ENCODE assay signal across 6 worm cellular contexts in genomic region chrX:12877930-12878329, ce11.
A peak's percentile ranks its signal among the peaks of the same experiment; 100 is the strongest.
TF ChIP-seq lines count a peak whose summit lies in the region.

No protein-coding gene starts in this region.

TF ChIP-seq in whole organism, L1 larva, 84 proteins besides CTCF, POLR2A, EP300 and RAD21 (continues in another document):
- no peak for TF ChIP-seq lin-39 (tag; optimal IDR thresholded peaks at IDR 0.05; lab: Kevin White, UChicago)
- TF ChIP-seq ceh-82 (tag; optimal IDR thresholded peaks at IDR 0.05; lab: Kevin White, UChicago): no peak
- TF ChIP-seq snpc-4 (tag; optimal IDR thresholded peaks at IDR 0.05; lab: Kevin White, UChicago): no peak
- no peak for TF ChIP-seq fkh-10 (GFP tag; optimal IDR thresholded peaks at IDR 0.05; lab: Kevin White, UChicago)
- no peak for TF ChIP-seq pqm-1 (tag; optimal IDR thresholded peaks at IDR 0.05; lab: Kevin White, UChicago)
- no peak for TF ChIP-seq zip-4 (GFP tag; optimal IDR thresholded peaks at IDR 0.05; lab: Kevin White, UChicago)
- no peak for TF ChIP-seq egl-13 (tag; optimal IDR thresholded peaks at IDR 0.05; lab: Kevin White, UChicago)
- TF ChIP-seq irx-1 (tag; optimal IDR thresholded peaks at IDR 0.05; lab: Kevin White, UChicago): no peak
- TF ChIP-seq efl-3 (GFP tag; optimal IDR thresholded peaks at IDR 0.05; lab: Kevin White, UChicago): no peak
- peak; percentile 32 for TF ChIP-seq xbp-1 (tag; optimal IDR thresholded peaks at IDR 0.05; lab: Kevin White, UChicago)
- no peak for TF ChIP-seq lir-3 (tag; optimal IDR thresholded peaks at IDR 0.05; lab: Kevin White, UChicago; ENCODE audit: poor library complexity)
- TF ChIP-seq nhr-11 (tag; optimal IDR thresholded peaks at IDR 0.05; lab: Kevin White, UChicago): peak; percentile 32
- no peak for TF ChIP-seq unc-62 (GFP tag; optimal IDR thresholded peaks at IDR 0.05; lab: Kevin White, UChicago)
- no peak for TF ChIP-seq zag-1 (tag; optimal IDR thresholded peaks at IDR 0.05; lab: Kevin White, UChicago)
- TF ChIP-seq pax-3 (tag; optimal IDR thresholded peaks at IDR 0.05; lab: Kevin White, UChicago): no peak
- TF ChIP-seq mab-9 (GFP tag; IDR thresholded peaks at IDR 0.05; lab: Robert Waterston, UW): no peak

TF ChIP-seq in whole organism, L2 larva, 48 proteins besides CTCF, POLR2A, EP300 and RAD21 (continues in another document):
- TF ChIP-seq F13H6.1 (tag; optimal IDR thresholded peaks at IDR 0.05; lab: Kevin White, UChicago) (peak; percentile 71), crh-2 (tag; optimal IDR thresholded peaks at IDR 0.05; lab: Kevin White, UChicago) (peak; percentile 64), elt-1 (tag; optimal IDR thresholded peaks at IDR 0.05; lab: Kevin White, UChicago) (no peak), ama-1 (optimal IDR thresholded peaks at IDR 0.05; lab: Kevin White, UChicago) (no peak), ceh-82 (tag; optimal IDR thresholded peaks at IDR 0.05; lab: Kevin White, UChicago) (no peak), nhr-25 (tag; optimal IDR thresholded peaks at IDR 0.05; lab: Kevin White, UChicago) (peak; percentile 27), lsy-2 (tag; optimal IDR thresholded peaks at IDR 0.05; lab: Kevin White, UChicago) (peak in 1 of 2 experiments; percentile 51), nhr-129 (tag; optimal IDR thresholded peaks at IDR 0.05; lab: Kevin White, UChicago) (peak; percentile 98), ceh-16 (tag; optimal IDR thresholded peaks at IDR 0.05; lab: Kevin White, UChicago) (no peak), zag-1 (tag; optimal IDR thresholded peaks at IDR 0.05; lab: Kevin White, UChicago) (no peak), ztf-11 (tag; optimal IDR thresholded peaks at IDR 0.05; lab: Kevin White, UChicago) (no peak), nhr-21 (tag; optimal IDR thresholded peaks at IDR 0.05; lab: Kevin White, UChicago) (peak; percentile 12), nhr-6 (tag; optimal IDR thresholded peaks at IDR 0.05; lab: Kevin White, UChicago) (no peak), sma-9 (GFP tag; optimal IDR thresholded peaks at IDR 0.05; lab: Kevin White, UChicago) (peak; percentile 84), sma-9 (tag; optimal IDR thresholded peaks at IDR 0.05; lab: Kevin White, UChicago) (no peak), mdl-1 (tag; optimal IDR thresholded peaks at IDR 0.05; lab: Kevin White, UChicago) (peak; percentile 30 to 52)

TF ChIP-seq in whole organism, L3 larva, 47 proteins besides CTCF, POLR2A, EP300 and RAD21:
- TF ChIP-seq nhr-23 (tag; optimal IDR thresholded peaks at IDR 0.05; lab: Kevin White, UChicago): peak; percentile 39
- TF ChIP-seq ama-1 (optimal IDR thresholded peaks at IDR 0.05; lab: Kevin White, UChicago): no peak
- peak; percentile 30 for TF ChIP-seq pqm-1 (tag; optimal IDR thresholded peaks at IDR 0.05; lab: Kevin White, UChicago)
- peak; percentile 18 for TF ChIP-seq egl-27 (tag; optimal IDR thresholded peaks at IDR 0.05; lab: Kevin White, UChicago)
- TF ChIP-seq elt-2 (tag; optimal IDR thresholded peaks at IDR 0.05; lab: Kevin White, UChicago): peak; percentile 26
- peak; percentile 13 for TF ChIP-seq nhr-11 (tag; optimal IDR thresholded peaks at IDR 0.05; lab: Kevin White, UChicago)

TF ChIP-seq in whole organism, L4 larva, 104 proteins besides CTCF, POLR2A, EP300 and RAD21 (continues in another document):
- no peak for TF ChIP-seq nhr-6 (tag; optimal IDR thresholded peaks at IDR 0.05; lab: Kevin White, UChicago)
- peak; percentile 33 for TF ChIP-seq dve-1 (tag; optimal IDR thresholded peaks at IDR 0.05; lab: Kevin White, UChicago; ENCODE audit: insufficient read depth)
- peak; percentile 69 for TF ChIP-seq hlh-11 (tag; optimal IDR thresholded peaks at IDR 0.05; lab: Kevin White, UChicago)
- peak; percentile 67 for TF ChIP-seq hlh-30 (tag; optimal IDR thresholded peaks at IDR 0.05; lab: Kevin White, UChicago; ENCODE audit: insufficient read depth)
- peak; percentile 45 for TF ChIP-seq ztf-7 (tag; optimal IDR thresholded peaks at IDR 0.05; lab: Kevin White, UChicago)
- peak; percentile 48 for TF ChIP-seq pqm-1 (tag; optimal IDR thresholded peaks at IDR 0.05; lab: Kevin White, UChicago)
- TF ChIP-seq madf-9 (GFP tag; conservative IDR thresholded peaks at IDR 0.05; lab: Robert Waterston, UW): no peak
- no peak for TF ChIP-seq lin-29 (GFP tag; IDR thresholded peaks at IDR 0.05; lab: Robert Waterston, UW)
- peak; percentile 61 for TF ChIP-seq dmd-6 (GFP tag; IDR thresholded peaks at IDR 0.05; lab: Robert Waterston, UW)
- TF ChIP-seq zfp-2 (tag; optimal IDR thresholded peaks at IDR 0.05; lab: Kevin White, UChicago): no peak
- TF ChIP-seq snpc-4 (tag; optimal IDR thresholded peaks at IDR 0.05; lab: Kevin White, UChicago): no peak
- TF ChIP-seq nhr-11 (tag; optimal IDR thresholded peaks at IDR 0.05; lab: Kevin White, UChicago): peak; percentile 46
- TF ChIP-seq F26F4.8 (GFP tag; conservative IDR thresholded peaks at IDR 0.05; lab: Robert Waterston, UW): no peak
- TF ChIP-seq egl-43 (GFP tag; IDR thresholded peaks at IDR 0.05; lab: Robert Waterston, UW): no peak
- no peak for TF ChIP-seq lin-15B (tag; optimal IDR thresholded peaks at IDR 0.05; lab: Kevin White, UChicago)
- no peak for TF ChIP-seq ceh-32 (tag; optimal IDR thresholded peaks at IDR 0.05; lab: Kevin White, UChicago; ENCODE audit: poor library complexity)
- TF ChIP-seq tra-1 (GFP tag; IDR thresholded peaks at IDR 0.05; lab: Robert Waterston, UW): peak; percentile 50; the same call in 1 of the 2 replicates
- TF ChIP-seq mdl-1 (tag; optimal IDR thresholded peaks at IDR 0.05; lab: Kevin White, UChicago): peak; percentile 59 to 73
- peak; percentile 9 for TF ChIP-seq nhr-28 (tag; optimal IDR thresholded peaks at IDR 0.05; lab: Kevin White, UChicago)
- no peak for TF ChIP-seq ama-1 (optimal IDR thresholded peaks at IDR 0.05; lab: Kevin White, UChicago)

TF ChIP-seq in whole organism, mixed stage, embryonic, 35 proteins besides CTCF, POLR2A, EP300 and RAD21:
- no peak for TF ChIP-seq lin-32 (GFP tag; optimal IDR thresholded peaks at IDR 0.05; lab: Kevin White, UChicago)
- TF ChIP-seq hlh-1 (tag; optimal IDR thresholded peaks at IDR 0.05; lab: Kevin White, UChicago): peak; percentile 71
- TF ChIP-seq unc-120 (tag; optimal IDR thresholded peaks at IDR 0.05; lab: Kevin White, UChicago; ENCODE audit: poor library complexity, severe bottlenecking): no peak

TF ChIP-seq in whole organism, young adult, 124 proteins besides CTCF, POLR2A, EP300 and RAD21:
- TF ChIP-seq egl-44 (GFP tag; IDR thresholded peaks at IDR 0.05; lab: Robert Waterston, UW): no peak
- TF ChIP-seq nfyb-1 (GFP tag; IDR thresholded peaks at IDR 0.05; lab: Robert Waterston, UW): 0 out of 2 replicates have a peak, but pooled peaks have one; percentile 4
- no peak for TF ChIP-seq nhr-90 (tag; optimal IDR thresholded peaks at IDR 0.05; lab: Kevin White, UChicago)
- TF ChIP-seq ztf-6 (GFP tag; IDR thresholded peaks at IDR 0.05; lab: Robert Waterston, UW): no peak
- no peak for TF ChIP-seq sea-2 (GFP tag; IDR thresholded peaks at IDR 0.05; lab: Robert Waterston, UW)
- no peak for TF ChIP-seq unc-130 (GFP tag; optimal IDR thresholded peaks at IDR 0.05; lab: Kevin White, UChicago)
- TF ChIP-seq C06A6.2 (GFP tag; conservative IDR thresholded peaks at IDR 0.05; lab: Robert Waterston, UW): peak; percentile 35; the same call in 1 of the 2 replicates
- TF ChIP-seq attf-6 (GFP tag; IDR thresholded peaks at IDR 0.05; lab: Robert Waterston, UW): no peak
- no peak for TF ChIP-seq rcor-1 (GFP tag; IDR thresholded peaks at IDR 0.05; lab: Robert Waterston, UW)
- TF ChIP-seq sptf-2 (GFP tag; optimal IDR thresholded peaks at IDR 0.05; lab: Kevin White, UChicago): no peak
- no peak for TF ChIP-seq D2030.7 (GFP tag; IDR thresholded peaks at IDR 0.05; lab: Robert Waterston, UW)
- peak; percentile 25 for TF ChIP-seq nhr-80 (tag; optimal IDR thresholded peaks at IDR 0.05; lab: Kevin White, UChicago)
- no peak for TF ChIP-seq lsl-1 (GFP tag; optimal IDR thresholded peaks at IDR 0.05; lab: Kevin White, UChicago)
- TF ChIP-seq lin-35 (GFP tag; optimal IDR thresholded peaks at IDR 0.05; lab: Kevin White, UChicago): no peak
- no peak for TF ChIP-seq hmg-20 (GFP tag; IDR thresholded peaks at IDR 0.05; lab: Robert Waterston, UW)
- TF ChIP-seq ztf-26 (tag; optimal IDR thresholded peaks at IDR 0.05; lab: Kevin White, UChicago): peak; percentile 23
- no peak for TF ChIP-seq F33H1.4 (GFP tag; IDR thresholded peaks at IDR 0.05; lab: Robert Waterston, UW)
- TF ChIP-seq B0019.2 (GFP tag; conservative IDR thresholded peaks at IDR 0.05; lab: Robert Waterston, UW): no peak
- TF ChIP-seq F57A8.1 (GFP tag; optimal IDR thresholded peaks at IDR 0.05; lab: Kevin White, UChicago): no peak
- no peak for TF ChIP-seq hmg-1.2 (GFP tag; IDR thresholded peaks at IDR 0.05; lab: Robert Waterston, UW)
- no peak for TF ChIP-seq ccch-3 (GFP tag; optimal IDR thresholded peaks at IDR 0.05; lab: Kevin White, UChicago)
- TF ChIP-seq dpff-1 (tag; optimal IDR thresholded peaks at IDR 0.05; lab: Kevin White, UChicago): no peak
- no peak for TF ChIP-seq Y79H2A.3 (GFP tag; conservative IDR thresholded peaks at IDR 0.05; lab: Robert Waterston, UW)
- no peak for TF ChIP-seq snpc-1.3 (tag; optimal IDR thresholded peaks at IDR 0.05; lab: Kevin White, UChicago; ENCODE audit: insufficient read depth)
- TF ChIP-seq egrh-3 (GFP tag; IDR thresholded peaks at IDR 0.05; lab: Robert Waterston, UW): no peak
- no peak for TF ChIP-seq hlh-12 (tag; optimal IDR thresholded peaks at IDR 0.05; lab: Kevin White, UChicago)
- no peak for TF ChIP-seq atf-7 (tag; optimal IDR thresholded peaks at IDR 0.05; lab: Kevin White, UChicago)
- no peak for TF ChIP-seq C17E4.6 (GFP tag; IDR thresholded peaks at IDR 0.05; lab: Robert Waterston, UW)
- no peak for TF ChIP-seq rpc-1 (optimal IDR thresholded peaks at IDR 0.05; lab: Kevin White, UChicago)
- no peak for TF ChIP-seq rpc-1 (tag; optimal IDR thresholded peaks at IDR 0.05; lab: Kevin White, UChicago)
- no peak for TF ChIP-seq ztf-28 (GFP tag; IDR thresholded peaks at IDR 0.05; lab: Robert Waterston, UW)
- TF ChIP-seq ama-1 (optimal IDR thresholded peaks at IDR 0.05; lab: Kevin White, UChicago): no peak
- no peak for TF ChIP-seq ama-1 (GFP tag; optimal IDR thresholded peaks at IDR 0.05; lab: Kevin White, UChicago)
TF ChIP-seq in whole organism, young adult: peak in this region for 4.
